Fruit fly (Drosophila melanogaster): ENCODE measurements around the gene CG3982.

Gene CG3982

dm6 chr3L:9426656-9427294 lies 9.6 kb upstream of the CG3982 start, which contains the start of the genes Atat and Shc (continued):
- TF ChIP-seq CG6854 (GFP tag; optimal IDR thresholded peaks at IDR 0.05): peak; percentile 93
- TF ChIP-seq Eip74EF (GFP tag; optimal IDR thresholded peaks at IDR 0.05): peak in 1 of 2 experiments; percentile 89
- TF ChIP-seq sc (optimal IDR thresholded peaks at IDR 0.05): no peak
- peak; percentile 96 for TF ChIP-seq sc (GFP tag; optimal IDR thresholded peaks at IDR 0.05)
- peak; percentile 99 for TF ChIP-seq CG5245 (GFP tag; optimal IDR thresholded peaks at IDR 0.05)
- TF ChIP-seq ap (GFP tag; IDR thresholded peaks at IDR 0.05): peak; percentile 99
- TF ChIP-seq esg (GFP tag; conservative IDR thresholded peaks at IDR 0.05): peak; percentile 100
- TF ChIP-seq bab2 (GFP tag; optimal IDR thresholded peaks at IDR 0.05): peak; percentile 100
- TF ChIP-seq p53 (GFP tag; optimal IDR thresholded peaks at IDR 0.05): peak; percentile 99
- TF ChIP-seq bcd (GFP tag; optimal IDR thresholded peaks at IDR 0.05): peak; percentile 99
- peak; percentile 96 for TF ChIP-seq knrl (GFP tag; IDR thresholded peaks at IDR 0.05; ENCODE audit: partially characterized antibody)
- peak; percentile 99 for TF ChIP-seq Xrp1 (GFP tag; IDR thresholded peaks at IDR 0.05)
- TF ChIP-seq slp2 (GFP tag; optimal IDR thresholded peaks at IDR 0.05): peak; percentile 99
- peak; percentile 37 for TF ChIP-seq zf30C (GFP tag; optimal IDR thresholded peaks at IDR 0.05)
- peak; percentile 95 for TF ChIP-seq trem (tag; optimal IDR thresholded peaks at IDR 0.05)
- peak; percentile 100 for TF ChIP-seq CG12942 (GFP tag; optimal IDR thresholded peaks at IDR 0.05)
- TF ChIP-seq maf-S (GFP tag; optimal IDR thresholded peaks at IDR 0.05): peak; percentile 99
- peak; percentile 99 for TF ChIP-seq Dad (GFP tag; optimal IDR thresholded peaks at IDR 0.05)
- no peak for TF ChIP-seq pita (GFP tag; optimal IDR thresholded peaks at IDR 0.05)
- TF ChIP-seq Lhr (GFP tag; optimal IDR thresholded peaks at IDR 0.05): peak; percentile 98
- peak; percentile 100 for TF ChIP-seq CG7372 (GFP tag; IDR thresholded peaks at IDR 0.05)
- peak; percentile 97 for TF ChIP-seq gcm2 (GFP tag; optimal IDR thresholded peaks at IDR 0.05)
- peak; percentile 92 for TF ChIP-seq CG10267 (tag; optimal IDR thresholded peaks at IDR 0.05)
- peak; percentile 100 for TF ChIP-seq CG9215 (GFP tag; IDR thresholded peaks at IDR 0.05)
- peak; percentile 100 for TF ChIP-seq CG9876 (GFP tag; optimal IDR thresholded peaks at IDR 0.05)
- TF ChIP-seq CG1603 (tag; optimal IDR thresholded peaks at IDR 0.05): peak; percentile 98
- TF ChIP-seq Dip2 (GFP tag; IDR thresholded peaks at IDR 0.05): peak; percentile 83
- TF ChIP-seq pho (GFP tag; optimal IDR thresholded peaks at IDR 0.05): peak; percentile 100
- TF ChIP-seq CG12299 (tag; optimal IDR thresholded peaks at IDR 0.05): peak; percentile 95
- TF ChIP-seq CG16813 (GFP tag; IDR thresholded peaks at IDR 0.05; ENCODE audit: partially characterized antibody): peak; percentile 96
- TF ChIP-seq Hr51 (GFP tag; optimal IDR thresholded peaks at IDR 0.05): peak; percentile 97 to 100
- peak; percentile 87 for TF ChIP-seq CG10321 (GFP tag; IDR thresholded peaks at IDR 0.05)
- peak; percentile 100 for TF ChIP-seq jumu (GFP tag; optimal IDR thresholded peaks at IDR 0.05)
- peak; percentile 99 for TF ChIP-seq disco-r (GFP tag; optimal IDR thresholded peaks at IDR 0.05)
- TF ChIP-seq CG3407 (GFP tag; optimal IDR thresholded peaks at IDR 0.05): peak; percentile 92
- peak; percentile 99 for TF ChIP-seq wor (GFP tag; IDR thresholded peaks at IDR 0.05)
- peak; percentile 98 for TF ChIP-seq Fer1 (GFP tag; optimal IDR thresholded peaks at IDR 0.05)
- TF ChIP-seq Sry-δ (GFP tag; optimal IDR thresholded peaks at IDR 0.05): peak; percentile 100
- TF ChIP-seq CG13424 (tag; optimal IDR thresholded peaks at IDR 0.05): peak; percentile 99
- peak; percentile 99 for TF ChIP-seq CG15269 (tag; optimal IDR thresholded peaks at IDR 0.05)
- peak; percentile 97 for TF ChIP-seq CG15601 (tag; optimal IDR thresholded peaks at IDR 0.05)
- no peak for TF ChIP-seq D (optimal IDR thresholded peaks at IDR 0.05)
- peak; percentile 97 for TF ChIP-seq D (GFP tag; optimal IDR thresholded peaks at IDR 0.05)
- peak; percentile 100 for TF ChIP-seq HmgZ (tag; optimal IDR thresholded peaks at IDR 0.05)
- peak; percentile 99 for TF ChIP-seq CG18764 (GFP tag; optimal IDR thresholded peaks at IDR 0.05)
- TF ChIP-seq CG1602 (GFP tag; optimal IDR thresholded peaks at IDR 0.05): peak; percentile 100
- TF ChIP-seq ranshi (GFP tag; IDR thresholded peaks at IDR 0.05): peak; percentile 100
- peak; percentile 100 for TF ChIP-seq Aef1 (GFP tag; IDR thresholded peaks at IDR 0.05)
- TF ChIP-seq Max (GFP tag; optimal IDR thresholded peaks at IDR 0.05): peak; percentile 99
- TF ChIP-seq CG30403 (GFP tag; optimal IDR thresholded peaks at IDR 0.05): peak; percentile 100

Data from whole organism, embryonic.